Fruit fly (Drosophila melanogaster) whole organism, embryonic: ENCODE measurements around the gene Chchd2.
A peak's percentile ranks its signal among the peaks of the same experiment; 100 is the strongest.

Experiments
- Blimp-1 ChIP-seq: fragments of 200-800 bp; sonication (Bioruptor generic); optimal IDR thresholded peaks from 3 replicates; lab custom pipeline; 2018; ENCODE audit warnings: missing biosample characterization, missing genetic modification characterization, mild to moderate bottlenecking, moderate library complexity, missing genetic modification reagents
- CG10543 ChIP-seq: fragments of 200-800 bp; sonication (Bioruptor generic); optimal IDR thresholded peaks from 3 replicates; lab custom pipeline; 2017; ENCODE audit warnings: missing biosample characterization, mild to moderate bottlenecking, missing genetic modification characterization, moderate library complexity
- CG10565 ChIP-seq: fragments of 200-800 bp; sonication (Bioruptor generic); optimal IDR thresholded peaks from 3 replicates; lab custom pipeline; 2016; ENCODE audit warnings: missing biosample characterization, mild to moderate bottlenecking, missing genetic modification characterization
- CG11093 ChIP-seq: fragments of 200-800 bp; sonication (Bioruptor generic); IDR thresholded peaks from 3 replicates; pipeline ENCODE4 v1.3.6; 2022; ENCODE audit warnings: missing biosample characterization, missing genetic modification characterization
- CG12299 ChIP-seq: fragments of 200-800 bp; sonication (Bioruptor generic); optimal IDR thresholded peaks from 2 replicates; lab custom pipeline; 2018; ENCODE audit warnings: missing biosample characterization, mild to moderate bottlenecking, missing genetic modification characterization
- CG1233 ChIP-seq: fragments of 200-800 bp; sonication (Bioruptor generic); optimal IDR thresholded peaks from 4 replicates; lab custom pipeline; 2018; ENCODE audit warnings: missing biosample characterization, mild to moderate bottlenecking, missing genetic modification characterization
- CG14710 ChIP-seq: fragments of 200-800 bp; sonication (Bioruptor generic); optimal IDR thresholded peaks from 3 replicates; lab custom pipeline; 2019; ENCODE audit warnings: missing biosample characterization, mild to moderate bottlenecking, missing genetic modification characterization, moderate library complexity
- CG15011 ChIP-seq: fragments of 200-800 bp; sonication (Bioruptor generic); optimal IDR thresholded peaks from 3 replicates; lab custom pipeline; 2018; ENCODE audit warnings: missing biosample characterization, mild to moderate bottlenecking, missing genetic modification characterization
- CG1602 ChIP-seq: fragments of 200-800 bp; sonication (Bioruptor generic); optimal IDR thresholded peaks from 3 replicates; lab custom pipeline; 2016; ENCODE audit warnings: missing biosample characterization, missing genetic modification characterization
- CG16813 ChIP-seq: fragments of 200-800 bp; sonication (Bioruptor generic); IDR thresholded peaks from 3 replicates; pipeline ENCODE4 v1.3.6; 2022; ENCODE audit warnings: missing biosample characterization, missing genetic modification characterization; ENCODE audit not compliant: partially characterized antibody
- CG17361 ChIP-seq: fragments of 200-800 bp; sonication (Bioruptor generic); IDR thresholded peaks from 3 replicates; pipeline ENCODE4 v1.3.6; 2022; ENCODE audit warnings: missing biosample characterization, missing genetic modification characterization
- CG18599 ChIP-seq: fragments of 200-800 bp; sonication (Bioruptor generic); optimal IDR thresholded peaks from 3 replicates; lab custom pipeline; 2017; ENCODE audit warnings: missing biosample characterization, missing genetic modification characterization, mild to moderate bottlenecking, moderate library complexity, missing genetic modification reagents
- CG31441 ChIP-seq: fragments of 200-800 bp; sonication (Bioruptor generic); IDR thresholded peaks from 2 replicates; pipeline ENCODE4 v1.3.6; 2022; ENCODE audit warnings: missing biosample characterization, missing genetic modification characterization
- CG34422 ChIP-seq: fragments of 200-800 bp; sonication (Bioruptor generic); IDR thresholded peaks from 3 replicates; pipeline ENCODE4 v1.3.6; 2022; ENCODE audit warnings: missing biosample characterization, missing genetic modification characterization
- CG6175 ChIP-seq: fragments of 200-800 bp; sonication (Bioruptor generic); IDR thresholded peaks from 3 replicates; pipeline ENCODE4 v1.3.6; 2022; ENCODE audit warnings: missing biosample characterization, missing genetic modification characterization
- CG6683 ChIP-seq: fragments of 200-800 bp; sonication (Bioruptor generic); optimal IDR thresholded peaks from 2 replicates; lab custom pipeline; 2017; ENCODE audit warnings: missing biosample characterization, mild to moderate bottlenecking, missing genetic modification characterization, missing genetic modification reagents
- CG6813 ChIP-seq: fragments of 200-800 bp; sonication (Bioruptor generic); optimal IDR thresholded peaks from 2 replicates; lab custom pipeline; 2017; ENCODE audit warnings: missing biosample characterization, missing genetic modification characterization, mild to moderate bottlenecking, moderate library complexity, missing genetic modification reagents
- CG7745 ChIP-seq: fragments of 200-800 bp; sonication (Bioruptor generic); optimal IDR thresholded peaks from 2 replicates; lab custom pipeline; 2018; ENCODE audit warnings: missing biosample characterization, mild to moderate bottlenecking, missing genetic modification characterization, moderate library complexity
- CG8924 ChIP-seq: fragments of 200-800 bp; optimal IDR thresholded peaks from 3 replicates; lab custom pipeline; 2019; ENCODE audit warnings: missing biosample characterization, mild to moderate bottlenecking, missing genetic modification characterization, moderate library complexity
- CG9797 ChIP-seq: fragments of 200-800 bp; sonication (Bioruptor generic); optimal IDR thresholded peaks from 3 replicates; lab custom pipeline; 2018; ENCODE audit warnings: missing biosample characterization, mild to moderate bottlenecking, missing genetic modification characterization
- CG9876 ChIP-seq: fragments of 200-800 bp; sonication (Bioruptor generic); optimal IDR thresholded peaks from 2 replicates; lab custom pipeline; 2016; ENCODE audit warnings: missing biosample characterization, missing genetic modification characterization
- Camta ChIP-seq: fragments of 200-800 bp; sonication (Bioruptor generic); optimal IDR thresholded peaks from 2 replicates; lab custom pipeline; 2016; ENCODE audit warnings: missing biosample characterization, missing genetic modification characterization
- Dp ChIP-seq: fragments of 200-800 bp; sonication (Bioruptor generic); optimal IDR thresholded peaks from 2 replicates; lab custom pipeline; 2018; ENCODE audit warnings: missing biosample characterization, mild to moderate bottlenecking, missing genetic modification characterization, moderate library complexity
- E2f1 ChIP-seq: fragments of 200-800 bp; sonication (Bioruptor generic); IDR thresholded peaks from 2 replicates; pipeline ENCODE4 v1.3.6; 2022; ENCODE audit warnings: missing biosample characterization, missing genetic modification characterization
- Fer3 ChIP-seq: fragments of 200-800 bp; sonication (Bioruptor generic); optimal IDR thresholded peaks from 2 replicates; lab custom pipeline; 2018; ENCODE audit warnings: missing biosample characterization, mild to moderate bottlenecking, missing genetic modification characterization, moderate library complexity
- H2.0 ChIP-seq: fragments of 200-800 bp; sonication (Bioruptor generic); IDR thresholded peaks from 2 replicates; pipeline ENCODE4 v1.3.6; 2022; ENCODE audit warnings: missing biosample characterization, missing genetic modification characterization
- HLH3B ChIP-seq: fragments of 200-800 bp; sonication (Bioruptor generic); IDR thresholded peaks from 2 replicates; pipeline ENCODE4 v1.3.6; 2022; ENCODE audit warnings: missing biosample characterization, missing genetic modification characterization
- Hr78 ChIP-seq, 2 experiments: fragments of 200-800 bp in 1 of 2; fragments of >200 bp in 1 of 2; sonication (Bioruptor generic) in 1 of 2; optimal IDR thresholded peaks; 2 replicates each; lab custom pipeline; 2017 to 2019; ENCODE audit warnings: missing biosample characterization in 2 of 2, missing genetic modification characterization in 2 of 2, mild to moderate bottlenecking in 1 of 2, moderate library complexity in 1 of 2
- Kr ChIP-seq: fragments of 200-800 bp; sonication (Bioruptor generic); optimal IDR thresholded peaks from 2 replicates; lab custom pipeline; 2017; ENCODE audit warnings: missing biosample characterization, mild to moderate bottlenecking, missing genetic modification characterization
- Neu2 ChIP-seq: fragments of 200-800 bp; sonication (Bioruptor generic); optimal IDR thresholded peaks from 3 replicates; lab custom pipeline; 2016; ENCODE audit warnings: missing biosample characterization, missing genetic modification characterization, borderline replicate concordance
- Nf-YA ChIP-seq: fragments of 200-800 bp; sonication (Bioruptor generic); IDR thresholded peaks from 2 replicates; pipeline ENCODE4 v1.3.6; 2022; ENCODE audit warnings: missing biosample characterization, missing genetic modification characterization
- Optix ChIP-seq: fragments of 200-800 bp; sonication (Bioruptor generic); IDR thresholded peaks from 3 replicates; pipeline ENCODE4 v1.3.6; 2022; ENCODE audit warnings: missing biosample characterization, missing genetic modification characterization
- Scr ChIP-seq: fragments of 200-800 bp; sonication (Bioruptor generic); IDR thresholded peaks from 2 replicates; pipeline ENCODE4 v1.3.6; 2022; ENCODE audit warnings: missing biosample characterization, missing genetic modification characterization; ENCODE audit not compliant: partially characterized antibody
- Spps ChIP-seq: fragments of 200-800 bp; sonication (Bioruptor generic); optimal IDR thresholded peaks from 2 replicates; lab custom pipeline; 2018; ENCODE audit warnings: missing biosample characterization, mild to moderate bottlenecking, missing genetic modification characterization
- Xrp1 ChIP-seq: fragments of 200-800 bp; sonication (Bioruptor generic); IDR thresholded peaks from 2 replicates; pipeline ENCODE4 v1.3.6; 2022; ENCODE audit warnings: missing biosample characterization, missing genetic modification characterization
- crc ChIP-seq: fragments of 200-800 bp; sonication (Bioruptor generic); optimal IDR thresholded peaks from 2 replicates; lab custom pipeline; 2016; ENCODE audit warnings: missing biosample characterization, missing genetic modification characterization
- crol ChIP-seq: fragments of 200-800 bp; sonication (Bioruptor generic); IDR thresholded peaks from 2 replicates; pipeline ENCODE4 v1.3.6; 2022; ENCODE audit warnings: missing biosample characterization, missing genetic modification characterization
- cwo ChIP-seq: fragments of 200-800 bp; sonication (Bioruptor generic); optimal IDR thresholded peaks from 3 replicates; lab custom pipeline; 2017; ENCODE audit warnings: missing biosample characterization, missing genetic modification characterization, mild to moderate bottlenecking, moderate library complexity, missing genetic modification reagents
- dimm ChIP-seq: fragments of 200-800 bp; sonication (Bioruptor generic); IDR thresholded peaks from 2 replicates; pipeline ENCODE4 v1.3.6; 2022; ENCODE audit warnings: missing biosample characterization, missing genetic modification characterization
- dmrt99B ChIP-seq: fragments of 200-800 bp; sonication (Bioruptor generic); optimal IDR thresholded peaks from 2 replicates; lab custom pipeline; 2018; ENCODE audit warnings: missing biosample characterization, mild to moderate bottlenecking, missing genetic modification characterization, moderate library complexity
- fd3F ChIP-seq: fragments of 200-800 bp; sonication (Bioruptor generic); optimal IDR thresholded peaks from 2 replicates; lab custom pipeline; 2018; ENCODE audit warnings: missing biosample characterization, mild to moderate bottlenecking, missing genetic modification characterization, moderate library complexity
- gsb-n ChIP-seq: fragments of 200-800 bp; sonication (Bioruptor generic); optimal IDR thresholded peaks from 3 replicates; lab custom pipeline; 2018; ENCODE audit warnings: missing biosample characterization, mild to moderate bottlenecking, missing genetic modification characterization
- gt ChIP-seq: fragments of 200-800 bp; sonication (Bioruptor generic); IDR thresholded peaks from 2 replicates; pipeline ENCODE4 v1.3.6; 2022; ENCODE audit warnings: missing biosample characterization, missing genetic modification characterization
- hbn ChIP-seq: fragments of 200-800 bp; sonication (Bioruptor generic); IDR thresholded peaks from 2 replicates; pipeline ENCODE4 v1.3.6; 2022; ENCODE audit warnings: missing biosample characterization, missing genetic modification characterization; ENCODE audit not compliant: partially characterized antibody
- jigr1 ChIP-seq: fragments of 200-800 bp; sonication (Bioruptor generic); IDR thresholded peaks from 3 replicates; pipeline ENCODE4 v1.3.6; 2022; ENCODE audit warnings: missing biosample characterization, missing genetic modification characterization
- jumu ChIP-seq: fragments of 200-800 bp; sonication (Bioruptor generic); optimal IDR thresholded peaks from 3 replicates; lab custom pipeline; 2016; ENCODE audit warnings: missing biosample characterization, missing genetic modification characterization
- maf-S ChIP-seq: fragments of 200-800 bp; sonication (Bioruptor generic); optimal IDR thresholded peaks from 2 replicates; lab custom pipeline; 2016; ENCODE audit warnings: missing biosample characterization, missing genetic modification characterization
- sens ChIP-seq: fragments of 200-800 bp; sonication (Bioruptor generic); peaks from one replicate; lab custom pipeline; 2016; ENCODE audit warnings: missing biosample characterization, missing genetic modification characterization

The Chchd2 gene

dm6 chrX:17181264-17182198, 32.7 kb downstream of the Chchd2 start (continued):
- no peak for TF ChIP-seq dimm
- TF ChIP-seq CG34422 (GFP tag; lab: Robert Waterston, UW), result no peak; the same call in 2 of the 3 replicates
- no peak for TF ChIP-seq jigr1 (GFP tag; lab: Robert Waterston, UW)
- peak; percentile 51; the same call in 1 of the 2 replicates for TF ChIP-seq crol
- TF ChIP-seq maf-S (GFP tag; lab: Kevin White, UChicago), result no peak
- no peak for TF ChIP-seq CG11093 (GFP tag; lab: Robert Waterston, UW)
- no peak for TF ChIP-seq Optix
- TF ChIP-seq fd3F, result peak; percentile 8
- no peak for TF ChIP-seq CG16813 (GFP tag; lab: Robert Waterston, UW)
- no peak for TF ChIP-seq Kr (GFP tag; lab: Kevin White, UChicago)
- peak; percentile 40; the same call in 1 of the 2 replicates for TF ChIP-seq HLH3B (GFP tag; lab: Robert Waterston, UW)
- TF ChIP-seq CG9797 (GFP tag; lab: Kevin White, UChicago), result no peak
- TF ChIP-seq hbn (GFP tag; lab: Robert Waterston, UW), result no peak
- no peak for TF ChIP-seq Scr (GFP tag; lab: Robert Waterston, UW)
- no peak for TF ChIP-seq sens (GFP tag; lab: Kevin White, UChicago)
- no peak for TF ChIP-seq Spps (tag; lab: Kevin White, UChicago)
- TF ChIP-seq CG1602 (GFP tag; lab: Kevin White, UChicago), result no peak
- no peak for TF ChIP-seq CG10543 (GFP tag; lab: Kevin White, UChicago)
- TF ChIP-seq Camta (GFP tag; lab: Kevin White, UChicago), result no peak
- TF ChIP-seq Blimp-1 (GFP tag; lab: Kevin White, UChicago), result peak; percentile 92
- TF ChIP-seq Neu2 (GFP tag; lab: Kevin White, UChicago), result no peak
- no peak for TF ChIP-seq gt
- no peak for TF ChIP-seq CG10565 (GFP tag; lab: Kevin White, UChicago)
- TF ChIP-seq CG7745 (tag; lab: Kevin White, UChicago), result no peak
- TF ChIP-seq Xrp1 (GFP tag; lab: Robert Waterston, UW), result peak; percentile 45; the same call in 1 of the 2 replicates
- no peak for TF ChIP-seq CG15011
- no peak for TF ChIP-seq jumu
- TF ChIP-seq CG6683 (GFP tag; lab: Kevin White, UChicago), result no peak
- TF ChIP-seq E2f1 (GFP tag; lab: Robert Waterston, UW), result no peak
- peak; percentile 1 for TF ChIP-seq CG14710 (tag; lab: Kevin White, UChicago)
- no peak for TF ChIP-seq CG9876 (GFP tag; lab: Kevin White, UChicago)
- no peak for TF ChIP-seq Nf-YA (GFP tag; lab: Robert Waterston, UW)
- TF ChIP-seq Fer3 (tag; lab: Kevin White, UChicago), result peak; percentile 23
- TF ChIP-seq CG8924 (tag; lab: Kevin White, UChicago), result peak; percentile 36
- TF ChIP-seq cwo, result no peak
- no peak for TF ChIP-seq gsb-n (tag; lab: Kevin White, UChicago)
- TF ChIP-seq H2.0 (GFP tag; lab: Robert Waterston, UW), result no peak
- no peak for TF ChIP-seq Dp (GFP tag; lab: Kevin White, UChicago)
- TF ChIP-seq CG6813, result no peak
- TF ChIP-seq CG31441, result peak; percentile 57
- peak; percentile 22 for TF ChIP-seq CG18599 (GFP tag; lab: Kevin White, UChicago)
- TF ChIP-seq CG1233 (GFP tag; lab: Kevin White, UChicago), result peak; percentile 6
- no peak for TF ChIP-seq CG6175 (GFP tag; lab: Robert Waterston, UW)
- TF ChIP-seq CG12299 (tag; lab: Kevin White, UChicago), result no peak
- TF ChIP-seq crc (GFP tag; lab: Kevin White, UChicago), result no peak
- peak; percentile 61; the same call in 2 of the 3 replicates for TF ChIP-seq CG17361
- TF ChIP-seq Hr78 (GFP tag; optimal IDR thresholded peaks at IDR 0.05; lab: Kevin White, UChicago), result peak in 1 of 2 experiments; percentile 52
- TF ChIP-seq dmrt99B (tag; lab: Kevin White, UChicago), result peak; percentile 47
